Fruit fly (Drosophila melanogaster) whole organism, wandering third instar larva: Measurements from ENCODE around the gene mRpL15.

Experiments used
- Abd-B ChIP-seq: fragments of >200 bp; optimal IDR thresholded peaks from 2 replicates; lab custom pipeline; 2017; ENCODE audit warnings: missing biosample characterization, missing genetic modification characterization
- CG32264 ChIP-seq: fragments of 200-800 bp; sonication (Bioruptor generic); optimal IDR thresholded peaks from 2 replicates; lab custom pipeline; 2016; ENCODE audit warnings: missing biosample characterization, missing genetic modification characterization
- CG9705 ChIP-seq: fragments of 200-800 bp; sonication (Bioruptor generic); optimal IDR thresholded peaks from 2 replicates; lab custom pipeline; 2018; ENCODE audit warnings: missing biosample characterization, mild to moderate bottlenecking, missing genetic modification characterization
- CrebA ChIP-seq: fragments of 200-800 bp; sonication (Bioruptor generic); optimal IDR thresholded peaks from 2 replicates; lab custom pipeline; 2016; ENCODE audit warnings: missing biosample characterization, mild to moderate bottlenecking, missing genetic modification characterization, borderline replicate concordance
- Dfd ChIP-seq: fragments of >200 bp; optimal IDR thresholded peaks from 2 replicates; lab custom pipeline; 2017; ENCODE audit warnings: missing biosample characterization, missing genetic modification characterization
- Dif ChIP-seq: fragments of 200-275, 200-300 bp; sonication (Bioruptor generic); optimal IDR thresholded peaks from 2 replicates; lab custom pipeline; 2018; ENCODE audit warnings: missing biosample characterization, missing genetic modification characterization; ENCODE audit not compliant: partially characterized antibody
- GATAd ChIP-seq: sonication (Bioruptor generic); optimal IDR thresholded peaks from 2 replicates; lab custom pipeline; 2016; ENCODE audit warnings: missing biosample characterization, missing genetic modification characterization
- Hnf4 ChIP-seq: fragments of 200-800 bp; sonication (Bioruptor generic); optimal IDR thresholded peaks from 2 replicates; lab custom pipeline; 2016; ENCODE audit warnings: missing biosample characterization, mild to moderate bottlenecking, missing genetic modification characterization
- Hr78 ChIP-seq: fragments of >200 bp; optimal IDR thresholded peaks from 2 replicates; lab custom pipeline; 2017; ENCODE audit warnings: missing biosample characterization, missing genetic modification characterization
- Hr83 ChIP-seq: fragments of 200-300 bp; sonication (Bioruptor generic); optimal IDR thresholded peaks from 2 replicates; lab custom pipeline; 2016; ENCODE audit warnings: missing biosample characterization, mild to moderate bottlenecking, missing genetic modification characterization, moderate library complexity; ENCODE audit not compliant: poor library complexity, severe bottlenecking
- Jra ChIP-seq: sonication (Bioruptor generic); optimal IDR thresholded peaks from 2 replicates; lab custom pipeline; 2016; ENCODE audit warnings: missing biosample characterization, missing genetic modification characterization
- Myc ChIP-seq: fragments of >200 bp; optimal IDR thresholded peaks from 2 replicates; lab custom pipeline; 2017
- N ChIP-seq: fragments of >200 bp; optimal IDR thresholded peaks from 2 replicates; lab custom pipeline; 2018; ENCODE audit warnings: missing biosample characterization, missing external identifiers, missing genetic modification characterization
- OdsH ChIP-seq: fragments of 200-800 bp; sonication (Bioruptor generic); optimal IDR thresholded peaks from 2 replicates; lab custom pipeline; 2016; ENCODE audit warnings: missing biosample characterization, mild to moderate bottlenecking, missing genetic modification characterization
- Rel ChIP-seq, 2 experiments: fragments of 200-800 bp; sonication (Bioruptor generic) in 1 of 2; optimal IDR thresholded peaks; 2 replicates in 1 of 2; 3 replicates in 1 of 2; lab custom pipeline; 2016 to 2019; ENCODE audit warnings: mild to moderate bottlenecking in 2 of 2, missing biosample characterization in 2 of 2, missing genetic modification characterization in 2 of 2, moderate library complexity in 1 of 2
- Sp1 ChIP-seq: fragments of 200-800 bp; sonication (Bioruptor generic); optimal IDR thresholded peaks from 3 replicates; lab custom pipeline; 2019; ENCODE audit warnings: missing biosample characterization, mild to moderate bottlenecking, missing genetic modification characterization, moderate library complexity
- Vsx2 ChIP-seq: fragments of 200-300, 225-300 bp; sonication (Bioruptor generic); optimal IDR thresholded peaks from 2 replicates; lab custom pipeline; 2018; ENCODE audit warnings: missing biosample characterization, missing genetic modification characterization; ENCODE audit not compliant: partially characterized antibody
- br ChIP-seq: fragments of 200-800 bp; sonication (Bioruptor generic); optimal IDR thresholded peaks from 2 replicates; lab custom pipeline; 2016; ENCODE audit warnings: missing biosample characterization, missing genetic modification characterization
- dl ChIP-seq, 2 experiments: fragments of 175-275, 200-275 bp in 1 of 2; fragments of 200-275 bp in 1 of 2; sonication (Bioruptor generic); optimal IDR thresholded peaks; lab custom pipeline; 2018; ENCODE audit warnings: mild to moderate bottlenecking in 2 of 2, missing biosample characterization in 2 of 2, missing genetic modification characterization in 2 of 2, moderate library complexity in 2 of 2; ENCODE audit not compliant: partially characterized antibody in 2 of 2, insufficient read depth in 1 of 2
- dmrt93B ChIP-seq: fragments of 200-800 bp; sonication (Bioruptor generic); optimal IDR thresholded peaks from 2 replicates; lab custom pipeline; 2018; ENCODE audit warnings: missing biosample characterization, mild to moderate bottlenecking, missing genetic modification characterization
- dsf ChIP-seq: sonication (Bioruptor generic); optimal IDR thresholded peaks from 2 replicates; lab custom pipeline; 2016; ENCODE audit warnings: missing biosample characterization, missing genetic modification characterization, borderline replicate concordance
- ey ChIP-seq: fragments of 200-800 bp; sonication (Bioruptor generic); optimal IDR thresholded peaks from 2 replicates; lab custom pipeline; 2016; ENCODE audit warnings: missing biosample characterization, missing genetic modification characterization
- foxo ChIP-seq, 2 experiments: fragments of 200-800 bp; sonication (Bioruptor generic); optimal IDR thresholded peaks; 2 replicates in 1 of 2; 3 replicates in 1 of 2; lab custom pipeline; 2016 to 2017; ENCODE audit warnings: missing biosample characterization in 2 of 2, missing genetic modification characterization in 2 of 2
- h ChIP-seq: fragments of 200-800 bp; sonication (Bioruptor generic); optimal IDR thresholded peaks from 3 replicates; lab custom pipeline; 2016; ENCODE audit warnings: missing biosample characterization, mild to moderate bottlenecking, missing genetic modification characterization
- jim ChIP-seq: fragments of 175-275, 200-325 bp; sonication (Bioruptor generic); optimal IDR thresholded peaks from 2 replicates; lab custom pipeline; 2016; ENCODE audit warnings: missing biosample characterization, mild to moderate bottlenecking, missing genetic modification characterization
- pan ChIP-seq: fragments of >200 bp; optimal IDR thresholded peaks from 2 replicates; lab custom pipeline; 2017
- psq ChIP-seq: fragments of 200-800 bp; sonication (Bioruptor generic); optimal IDR thresholded peaks from 3 replicates; lab custom pipeline; 2017; ENCODE audit warnings: missing biosample characterization, mild to moderate bottlenecking, missing genetic modification characterization, moderate library complexity
- rgr ChIP-seq: fragments of 200-800 bp; sonication (Bioruptor generic); optimal IDR thresholded peaks from 3 replicates; lab custom pipeline; 2016; ENCODE audit warnings: missing biosample characterization, mild to moderate bottlenecking, missing genetic modification characterization
- sv ChIP-seq: fragments of 200-800 bp; sonication (Bioruptor generic); optimal IDR thresholded peaks from 3 replicates; lab custom pipeline; 2016; ENCODE audit warnings: missing biosample characterization, missing genetic modification characterization
- tai ChIP-seq: sonication (Bioruptor generic); optimal IDR thresholded peaks from 2 replicates; lab custom pipeline; 2016; ENCODE audit warnings: missing biosample characterization, missing genetic modification characterization
- usp ChIP-seq: fragments of >200 bp; optimal IDR thresholded peaks from 2 replicates; lab custom pipeline; 2017; ENCODE audit warnings: missing biosample characterization, missing genetic modification characterization
- woc ChIP-seq: sonication (Bioruptor generic); optimal IDR thresholded peaks from 2 replicates; lab custom pipeline; 2016; ENCODE audit warnings: missing biosample characterization, mild to moderate bottlenecking, missing genetic modification characterization

The mRpL15 gene

dm6 chr3L:20405971-20406948 is 29.7 kb downstream of the mRpL15 start:
- no peak for TF ChIP-seq Rel (GFP tag; optimal IDR thresholded peaks at IDR 0.05; lab: Kevin White, UChicago)
- TF ChIP-seq Rel (tag; optimal IDR thresholded peaks at IDR 0.05; lab: Kevin White, UChicago): no peak
- peak; percentile 64 for TF ChIP-seq N (GFP tag; lab: Kevin White, UChicago)
- no peak for TF ChIP-seq Jra (GFP tag; lab: Kevin White, UChicago)
- TF ChIP-seq Sp1: peak; percentile 14
- peak; percentile 66 for TF ChIP-seq Myc (lab: Kevin White, UChicago)
- TF ChIP-seq Dif (GFP tag; lab: Kevin White, UChicago): no peak
- no peak for TF ChIP-seq CrebA (GFP tag; lab: Kevin White, UChicago)
- no peak for TF ChIP-seq woc
- no peak for TF ChIP-seq OdsH (GFP tag; lab: Kevin White, UChicago)
- no peak for TF ChIP-seq foxo (GFP tag; optimal IDR thresholded peaks at IDR 0.05; lab: Kevin White, UChicago)
- TF ChIP-seq sv (GFP tag; lab: Kevin White, UChicago): no peak
- no peak for TF ChIP-seq dsf
- no peak for TF ChIP-seq Hr78 (GFP tag; lab: Kevin White, UChicago)
- TF ChIP-seq psq: no peak
- TF ChIP-seq Abd-B: no peak
- TF ChIP-seq ey (GFP tag; lab: Kevin White, UChicago): no peak
- TF ChIP-seq dl (GFP tag; optimal IDR thresholded peaks at IDR 0.05; lab: Kevin White, UChicago; ENCODE audit: insufficient read depth in 1 of 2, partially characterized antibody in 2 of 2): no peak
- no peak for TF ChIP-seq GATAd (GFP tag; lab: Kevin White, UChicago)
- no peak for TF ChIP-seq br
- TF ChIP-seq, all 38 proteins: peak for 3

DNA sequence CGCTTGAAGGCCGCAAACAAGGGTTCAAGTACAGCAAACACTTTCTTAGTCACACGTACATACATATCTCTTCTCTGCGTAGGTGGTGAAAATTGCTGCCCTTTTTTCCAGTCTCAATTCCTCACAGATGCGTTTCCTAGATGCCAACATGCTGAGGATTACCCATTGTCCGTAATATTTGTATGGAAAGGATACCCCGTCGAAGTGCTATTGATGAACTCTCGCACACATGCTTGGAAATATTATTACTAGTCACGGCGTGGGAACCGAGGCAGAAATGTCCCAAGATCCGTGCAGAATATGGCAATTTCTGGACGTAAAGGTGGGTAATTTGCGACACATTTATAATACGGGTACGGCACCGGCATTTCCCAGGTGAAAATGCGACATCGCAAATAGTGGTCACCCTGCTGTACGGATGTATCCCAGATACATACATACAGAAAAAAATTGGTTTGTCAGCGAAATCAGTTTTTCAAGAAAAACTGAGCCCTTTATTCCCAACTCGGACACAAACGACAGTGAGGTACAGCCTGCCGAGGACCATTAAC is 30.6 kb downstream of the mRpL15 start:
- TF ChIP-seq br (no peak), Hnf4 (GFP tag; lab: Kevin White, UChicago) (no peak), Abd-B (no peak), h (GFP tag; lab: Kevin White, UChicago) (no peak), CG9705 (no peak), Myc (lab: Kevin White, UChicago) (no peak), Sp1 (no peak), Rel (GFP tag; optimal IDR thresholded peaks at IDR 0.05; lab: Kevin White, UChicago) (no peak), Rel (tag; optimal IDR thresholded peaks at IDR 0.05; lab: Kevin White, UChicago) (no peak), Dfd (GFP tag; lab: Kevin White, UChicago) (no peak), sv (GFP tag; lab: Kevin White, UChicago) (no peak), Jra (GFP tag; lab: Kevin White, UChicago) (no peak)

- no peak for TF ChIP-seq sv (GFP tag; lab: Kevin White, UChicago)
- TF ChIP-seq dsf: no peak
- TF ChIP-seq tai (GFP tag; lab: Kevin White, UChicago): no peak
- no peak for TF ChIP-seq Dif (GFP tag; lab: Kevin White, UChicago)
- TF ChIP-seq Hnf4 (GFP tag; lab: Kevin White, UChicago): no peak
- TF ChIP-seq usp: no peak
Observed at dm6 chr3L:20404515-20404914, 31.5 kb downstream of the mRpL15 start.

dm6 chr3L:20403493-20404379 is 32.3 kb downstream of the mRpL15 start:
- no peak for TF ChIP-seq Hr78 (GFP tag; lab: Kevin White, UChicago)
- peak; percentile 2 for TF ChIP-seq OdsH (GFP tag; lab: Kevin White, UChicago)
- TF ChIP-seq jim (GFP tag; lab: Kevin White, UChicago): no peak
- TF ChIP-seq N (GFP tag; lab: Kevin White, UChicago): no peak
- TF ChIP-seq dmrt93B (GFP tag; lab: Kevin White, UChicago): peak; percentile 69
- no peak for TF ChIP-seq Rel (GFP tag; optimal IDR thresholded peaks at IDR 0.05; lab: Kevin White, UChicago)
- TF ChIP-seq Rel (tag; optimal IDR thresholded peaks at IDR 0.05; lab: Kevin White, UChicago): peak; percentile 16
- peak; percentile 27 for TF ChIP-seq Dif (GFP tag; lab: Kevin White, UChicago)
- peak; percentile 57 for TF ChIP-seq Vsx2 (GFP tag; lab: Kevin White, UChicago)
- TF ChIP-seq CG9705: peak; percentile 54
- TF ChIP-seq Hr83: peak; percentile 9
- peak; percentile 20 for TF ChIP-seq rgr (GFP tag; lab: Kevin White, UChicago)
- no peak for TF ChIP-seq sv (GFP tag; lab: Kevin White, UChicago)
- no peak for TF ChIP-seq GATAd (GFP tag; lab: Kevin White, UChicago)
- TF ChIP-seq Dfd (GFP tag; lab: Kevin White, UChicago): no peak
- TF ChIP-seq Hnf4 (GFP tag; lab: Kevin White, UChicago): no peak
- TF ChIP-seq Abd-B: no peak
- TF ChIP-seq psq: peak; percentile 59
- TF ChIP-seq pan (lab: Kevin White, UChicago): no peak
- TF ChIP-seq usp: no peak
- no peak for TF ChIP-seq CG32264 (GFP tag; lab: Kevin White, UChicago)
- no peak for TF ChIP-seq br
- no peak for TF ChIP-seq tai (GFP tag; lab: Kevin White, UChicago)
- TF ChIP-seq dl (GFP tag; optimal IDR thresholded peaks at IDR 0.05; lab: Kevin White, UChicago; ENCODE audit: insufficient read depth in 1 of 2, partially characterized antibody in 2 of 2): no peak
- TF ChIP-seq Sp1: peak; percentile 70
- TF ChIP-seq Jra (GFP tag; lab: Kevin White, UChicago): peak; percentile 60
- peak; percentile 12 for TF ChIP-seq ey (GFP tag; lab: Kevin White, UChicago)
- TF ChIP-seq h (GFP tag; lab: Kevin White, UChicago): peak; percentile 50
- TF ChIP-seq dsf: no peak
- peak; percentile 52 for TF ChIP-seq woc
- no peak for TF ChIP-seq Myc (lab: Kevin White, UChicago)
